Worm (Caenorhabditis elegans) whole organism, late embryonic: ENCODE data around the gene F49F1.2.

Experiments
- ceh-24 ChIP-seq: sonication (generic microtip); optimal IDR thresholded peaks from 2 replicates; lab custom pipeline; 2016; ENCODE audit warnings: mild to moderate bottlenecking, missing genetic modification characterization, missing compliant biosample characterization
- ceh-48 ChIP-seq: sonication (generic microtip); optimal IDR thresholded peaks from 2 replicates; lab custom pipeline; 2016; ENCODE audit warnings: missing genetic modification characterization, inconsistent platforms, missing compliant biosample characterization
- ceh-6 ChIP-seq: fragments of 200-800 bp; sonication (Bioruptor generic); optimal IDR thresholded peaks from 2 replicates; lab custom pipeline; 2018; ENCODE audit warnings: mild to moderate bottlenecking, missing genetic modification characterization, missing compliant biosample characterization
- elt-2 ChIP-seq: sonication (generic microtip); optimal IDR thresholded peaks from 2 replicates; lab custom pipeline; 2016; ENCODE audit warnings: missing genetic modification reagents, missing genetic modification characterization, missing compliant biosample characterization
- fkh-6 ChIP-seq: sonication (generic microtip); optimal IDR thresholded peaks from 2 replicates; lab custom pipeline; 2016; ENCODE audit warnings: missing genetic modification characterization, missing compliant biosample characterization
- hlh-13 ChIP-seq: fragments of 200-800 bp; sonication (Bioruptor generic); optimal IDR thresholded peaks from 2 replicates; lab custom pipeline; 2018; ENCODE audit warnings: mild to moderate bottlenecking, missing genetic modification characterization, missing compliant biosample characterization
- nfya-1 ChIP-seq: sonication (generic microtip); optimal IDR thresholded peaks from 2 replicates; lab custom pipeline; 2017; ENCODE audit warnings: missing genetic modification characterization, mild to moderate bottlenecking, missing compliant biosample characterization, antibody characterized with exemption, moderate library complexity
- pag-3 ChIP-seq: sonication (generic microtip); optimal IDR thresholded peaks from 2 replicates; lab custom pipeline; 2016; ENCODE audit warnings: missing compliant biosample characterization, missing genetic modification characterization, borderline replicate concordance
- pha-2 ChIP-seq: sonication (generic microtip); optimal IDR thresholded peaks from 2 replicates; lab custom pipeline; 2017; ENCODE audit warnings: mild to moderate bottlenecking, missing genetic modification characterization, missing compliant biosample characterization
- unc-86 ChIP-seq: sonication (generic microtip); optimal IDR thresholded peaks from 2 replicates; lab custom pipeline; 2016; ENCODE audit warnings: missing genetic modification characterization, missing compliant biosample characterization

- no peak for TF ChIP-seq fkh-6 (tag; lab: Kevin White, UChicago)
- TF ChIP-seq pag-3 = no peak
- no peak for TF ChIP-seq elt-2
- TF ChIP-seq hlh-13 (GFP tag; lab: Kevin White, UChicago) = no peak
- TF ChIP-seq ceh-6 (GFP tag; lab: Kevin White, UChicago) = no peak
- TF ChIP-seq nfya-1 (tag; lab: Kevin White, UChicago) = no peak
- TF ChIP-seq pha-2 = no peak
- no peak for TF ChIP-seq ceh-48
- TF ChIP-seq ceh-24 (tag; lab: Kevin White, UChicago) = no peak
- TF ChIP-seq unc-86 (tag; lab: Kevin White, UChicago) = no peak
Observed at ce11 chrIV:4078901-4079300, 36.8 kb upstream of the F49F1.2 start, which contains the start of gene C35B1.8.
